Fruit fly (Drosophila melanogaster) whole organism, adult: ENCODE results near the gene Slu7.
A peak's percentile ranks its signal among the peaks of the same experiment; 100 is the strongest.

Source experiments
- CG11617 ChIP-seq: fragments of 200-800 bp; sonication (Bioruptor generic); optimal IDR thresholded peaks from 2 replicates; lab custom pipeline; 2017; ENCODE audit warnings: mild to moderate bottlenecking, missing biosample characterization, missing genetic modification reagents, missing genetic modification characterization
- CG33017 ChIP-seq: fragments of 200-800 bp; sonication (Bioruptor generic); optimal IDR thresholded peaks from 2 replicates; lab custom pipeline; 2018; ENCODE audit warnings: missing biosample characterization, mild to moderate bottlenecking, missing genetic modification characterization, moderate library complexity
- CG7045 ChIP-seq: fragments of 200-800 bp; sonication (Bioruptor generic); optimal IDR thresholded peaks from 2 replicates; lab custom pipeline; 2017; ENCODE audit warnings: missing biosample characterization, mild to moderate bottlenecking, missing genetic modification characterization
- cnc ChIP-seq, 2 experiments: fragments of >200 bp; optimal IDR thresholded peaks; 2 replicates each; lab custom pipeline; 2017
- kay ChIP-seq: fragments of 200-800 bp; sonication (Bioruptor generic); peaks from one replicate; lab custom pipeline; 2016; ENCODE audit warnings: missing biosample characterization, missing genetic modification characterization, borderline replicate concordance
- toe ChIP-seq: fragments of 200-800 bp; sonication (Bioruptor generic); optimal IDR thresholded peaks from 2 replicates; lab custom pipeline; 2016; ENCODE audit warnings: missing biosample characterization, missing genetic modification characterization

DNA sequence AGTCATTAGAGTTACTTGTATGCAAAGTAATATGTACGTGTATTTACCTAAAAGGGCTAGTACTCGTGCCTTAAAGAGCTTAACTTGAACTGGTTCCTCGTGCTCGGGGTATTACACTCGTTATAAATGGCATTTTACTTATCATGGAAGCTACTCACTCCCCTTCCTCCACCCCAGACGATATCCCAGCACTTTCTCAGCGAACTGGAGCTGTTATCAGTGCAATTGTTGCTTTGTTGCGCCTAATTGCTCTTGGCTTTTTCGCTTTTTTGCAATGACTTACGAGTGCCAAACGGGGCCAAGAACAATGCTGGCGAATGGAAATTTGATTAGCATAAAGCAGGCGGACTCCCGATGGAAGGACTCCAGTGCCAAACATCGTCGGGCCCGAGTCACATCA is 28.2 kb upstream of the Slu7 start:
- TF ChIP-seq kay (GFP tag; lab: Kevin White, UChicago) (no peak), cnc (optimal IDR thresholded peaks at IDR 0.05; lab: Kevin White, UChicago) (no peak), CG11617 (GFP tag; lab: Kevin White, UChicago) (no peak), toe (GFP tag; lab: Kevin White, UChicago) (no peak), CG33017 (tag; lab: Kevin White, UChicago) (peak; percentile 2), CG7045 (GFP tag; lab: Kevin White, UChicago) (no peak)
